Worm (Caenorhabditis elegans) whole organism, young adult: Measurements from ENCODE around the gene dao-3.

Source experiments
- B0019.2 ChIP-seq: fragments of 200-800 bp; sonication (Bioruptor generic); conservative IDR thresholded peaks from 2 replicates; pipeline ENCODE4 v1.3.6; 2022; ENCODE audit warnings: missing genetic modification reagents, missing genetic modification characterization, missing compliant biosample characterization
- B0261.1 ChIP-seq: sonication (generic microtip); optimal IDR thresholded peaks from 2 replicates; lab custom pipeline; 2016; ENCODE audit warnings: mild to moderate bottlenecking, missing genetic modification characterization, moderate library complexity, missing compliant biosample characterization
- C06A6.2 ChIP-seq: fragments of 200-800 bp; sonication (Bioruptor generic); conservative IDR thresholded peaks from 2 replicates; pipeline ENCODE4 v1.3.6; 2022; ENCODE audit warnings: missing genetic modification characterization, missing compliant biosample characterization
- D2030.7 ChIP-seq: fragments of 200-800 bp; sonication (Bioruptor generic); IDR thresholded peaks from 2 replicates; pipeline ENCODE4 v1.3.6; 2022; ENCODE audit warnings: missing genetic modification reagents, missing genetic modification characterization, missing compliant biosample characterization
- F49E8.2 ChIP-seq: sonication (generic microtip); optimal IDR thresholded peaks from 3 replicates; lab custom pipeline; 2017; ENCODE audit warnings: missing genetic modification characterization, mild to moderate bottlenecking, missing compliant biosample characterization, antibody characterized with exemption, moderate library complexity; ENCODE audit not compliant: insufficient read depth
- F57A8.1 ChIP-seq: fragments of 200-800 bp; sonication (Bioruptor generic); optimal IDR thresholded peaks from 2 replicates; lab custom pipeline; 2018; ENCODE audit warnings: mild to moderate bottlenecking, missing genetic modification characterization, moderate library complexity, missing compliant biosample characterization
- K12H6.12 ChIP-seq: fragments of 200-800 bp; sonication (Bioruptor generic); optimal IDR thresholded peaks from 2 replicates; lab custom pipeline; 2018; ENCODE audit warnings: mild to moderate bottlenecking, missing genetic modification characterization, missing compliant biosample characterization
- Y79H2A.3 ChIP-seq: fragments of 200-800 bp; sonication (Bioruptor generic); conservative IDR thresholded peaks from 2 replicates; pipeline ENCODE4 v1.3.6; 2022; ENCODE audit warnings: missing genetic modification reagents, missing genetic modification characterization, missing compliant biosample characterization
- ZK185.1 ChIP-seq: sonication (generic microtip); optimal IDR thresholded peaks from 2 replicates; lab custom pipeline; 2016; ENCODE audit warnings: mild to moderate bottlenecking, missing genetic modification characterization, missing compliant biosample characterization; ENCODE audit not compliant: poor library complexity, severe bottlenecking
- ama-1 ChIP-seq, 3 experiments: fragments of 150-350 bp in 1 of 3; sonication (generic microtip) in 2 of 3; optimal IDR thresholded peaks; 2 replicates each; lab custom pipeline; 2014 to 2018; ENCODE audit warnings: missing biosample characterization in 2 of 3, missing genetic modification characterization in 2 of 3, missing genetic modification reagents in 2 of 3
- attf-3 ChIP-seq: fragments of 200-800 bp; sonication (Bioruptor generic); conservative IDR thresholded peaks from 2 replicates; pipeline ENCODE4 v1.3.6; 2022; ENCODE audit warnings: missing genetic modification reagents, missing genetic modification characterization, missing compliant biosample characterization
- attf-5 ChIP-seq: fragments of 200-800 bp; sonication (Bioruptor generic); optimal IDR thresholded peaks from 2 replicates; lab custom pipeline; 2018; ENCODE audit warnings: mild to moderate bottlenecking, missing genetic modification characterization, missing compliant biosample characterization
- bed-2 ChIP-seq: fragments of 200-800 bp; sonication (Bioruptor generic); IDR thresholded peaks from 2 replicates; pipeline ENCODE4 v1.3.6; 2022; ENCODE audit warnings: missing genetic modification reagents, missing genetic modification characterization, missing compliant biosample characterization
- cebp-2 ChIP-seq: fragments of 200-800 bp; sonication (Bioruptor generic); IDR thresholded peaks from 2 replicates; pipeline ENCODE4 v1.3.6; 2022; ENCODE audit warnings: missing genetic modification characterization, missing compliant biosample characterization
- ceh-27 ChIP-seq: fragments of 200-800 bp; sonication (Bioruptor generic); optimal IDR thresholded peaks from 2 replicates; lab custom pipeline; 2018; ENCODE audit warnings: mild to moderate bottlenecking, missing genetic modification characterization, moderate library complexity, missing compliant biosample characterization
- chd-7 ChIP-seq: sonication (generic microtip); optimal IDR thresholded peaks from 2 replicates; lab custom pipeline; 2016; ENCODE audit warnings: mild to moderate bottlenecking, missing genetic modification characterization, moderate library complexity, missing compliant biosample characterization
- dpl-1 ChIP-seq: fragments of 150-350 bp; optimal IDR thresholded peaks from 2 replicates; lab custom pipeline; 2014; ENCODE audit warnings: missing biosample characterization, missing genetic modification reagents, missing genetic modification characterization
- efl-1 ChIP-seq: fragments of 150-350 bp; optimal IDR thresholded peaks from 2 replicates; lab custom pipeline; 2014; ENCODE audit warnings: missing biosample characterization, missing genetic modification reagents, missing genetic modification characterization
- egrh-3 ChIP-seq: fragments of 200-800 bp; sonication (Bioruptor generic); IDR thresholded peaks from 2 replicates; pipeline ENCODE4 v1.3.6; 2022; ENCODE audit warnings: missing genetic modification reagents, missing genetic modification characterization, missing compliant biosample characterization
- ekl-4 ChIP-seq: fragments of 200-800 bp; sonication (Bioruptor generic); IDR thresholded peaks from 2 replicates; pipeline ENCODE4 v1.3.6; 2022; ENCODE audit warnings: missing genetic modification reagents, missing genetic modification characterization, missing compliant biosample characterization
- ets-4 ChIP-seq: fragments of 200-800 bp; sonication (Bioruptor generic); optimal IDR thresholded peaks from 2 replicates; lab custom pipeline; 2018; ENCODE audit warnings: mild to moderate bottlenecking, missing genetic modification characterization, missing compliant biosample characterization
- hmg-1.2 ChIP-seq: fragments of 200-800 bp; sonication (Bioruptor generic); IDR thresholded peaks from 2 replicates; pipeline ENCODE4 v1.3.6; 2022; ENCODE audit warnings: missing genetic modification reagents, missing genetic modification characterization, missing compliant biosample characterization
- lag-1 ChIP-seq: fragments of 200-800 bp; sonication (Bioruptor generic); IDR thresholded peaks from 2 replicates; pipeline ENCODE4 v1.3.6; 2022; ENCODE audit warnings: missing genetic modification reagents, missing genetic modification characterization, missing compliant biosample characterization
- let-526 ChIP-seq: fragments of 200-800 bp; sonication (Bioruptor generic); IDR thresholded peaks from 2 replicates; pipeline ENCODE4 v1.3.6; 2022; ENCODE audit warnings: missing genetic modification reagents, missing genetic modification characterization, missing compliant biosample characterization
- let-607 ChIP-seq, 2 experiments: fragments of 200-800 bp in 1 of 2; sonication (Bioruptor generic) in 1 of 2; sonication (generic microtip) in 1 of 2; optimal IDR thresholded peaks; 2 replicates each; lab custom pipeline; 2016 to 2018; ENCODE audit warnings: mild to moderate bottlenecking in 2 of 2, missing compliant biosample characterization in 2 of 2, missing genetic modification characterization in 2 of 2, moderate library complexity in 2 of 2, missing genotype in 1 of 2
- lin-40 ChIP-seq: sonication (generic microtip); optimal IDR thresholded peaks from 2 replicates; lab custom pipeline; 2016; ENCODE audit warnings: missing genetic modification characterization, mild to moderate bottlenecking, missing compliant biosample characterization, missing genotype, missing genetic modification reagents
- lin-54 ChIP-seq: fragments of 200-800 bp; sonication (Bioruptor generic); optimal IDR thresholded peaks from 2 replicates; lab custom pipeline; 2018; ENCODE audit warnings: mild to moderate bottlenecking, missing genetic modification characterization, missing compliant biosample characterization
- lir-1 ChIP-seq: fragments of 200-800 bp; sonication (Bioruptor generic); conservative IDR thresholded peaks from 2 replicates; pipeline ENCODE4 v1.3.6; 2022; ENCODE audit warnings: missing genetic modification reagents, missing genetic modification characterization, missing compliant biosample characterization
- lsl-1 ChIP-seq: fragments of 200-800 bp; sonication (Bioruptor generic); optimal IDR thresholded peaks from 2 replicates; lab custom pipeline; 2018; ENCODE audit warnings: mild to moderate bottlenecking, missing genetic modification characterization, moderate library complexity, missing compliant biosample characterization
- madf-10 ChIP-seq: sonication (generic microtip); optimal IDR thresholded peaks from 2 replicates; lab custom pipeline; 2016; ENCODE audit warnings: mild to moderate bottlenecking, missing genetic modification characterization, missing compliant biosample characterization
- madf-3 ChIP-seq: fragments of 200-800 bp; sonication (Bioruptor generic); IDR thresholded peaks from 2 replicates; pipeline ENCODE4 v1.3.6; 2022; ENCODE audit warnings: missing genetic modification reagents, missing genetic modification characterization, missing compliant biosample characterization
- mcd-1 ChIP-seq: fragments of 200-800 bp; sonication (Bioruptor generic); IDR thresholded peaks from 2 replicates; pipeline ENCODE4 v1.3.6; 2022; ENCODE audit warnings: missing genetic modification reagents, missing genetic modification characterization, missing compliant biosample characterization
- nhr-80 ChIP-seq: sonication (generic microtip); optimal IDR thresholded peaks from 2 replicates; lab custom pipeline; 2016; ENCODE audit warnings: missing genetic modification characterization, missing compliant biosample characterization
- nhr-90 ChIP-seq: sonication (generic microtip); optimal IDR thresholded peaks from 2 replicates; lab custom pipeline; 2016; ENCODE audit warnings: missing genotype, mild to moderate bottlenecking, missing genetic modification characterization, missing compliant biosample characterization
- pbrm-1 ChIP-seq: fragments of 200-800 bp; sonication (Bioruptor generic); IDR thresholded peaks from 2 replicates; pipeline ENCODE4 v1.3.6; 2022; ENCODE audit warnings: missing genetic modification reagents, missing genetic modification characterization, missing compliant biosample characterization
- rec-8 ChIP-seq, 2 experiments: sonication (generic microtip); optimal IDR thresholded peaks; 2 replicates each; lab custom pipeline; 2016; ENCODE audit warnings: mild to moderate bottlenecking in 2 of 2, missing genetic modification characterization in 2 of 2, missing genetic modification reagents in 2 of 2, missing genotype in 2 of 2, missing biosample characterization in 1 of 2, missing compliant biosample characterization in 1 of 2, moderate library complexity in 1 of 2
- sdz-38 ChIP-seq: sonication (generic microtip); optimal IDR thresholded peaks from 2 replicates; lab custom pipeline; 2016; ENCODE audit warnings: missing genotype, missing genetic modification characterization, missing compliant biosample characterization
- snpc-1.1 ChIP-seq: sonication (generic microtip); optimal IDR thresholded peaks from 2 replicates; lab custom pipeline; 2017; ENCODE audit warnings: missing genetic modification characterization, mild to moderate bottlenecking, missing compliant biosample characterization, antibody characterized with exemption, moderate library complexity, missing genotype, missing genetic modification reagents; ENCODE audit not compliant: insufficient read depth
- sptf-2 ChIP-seq: fragments of 200-800 bp; sonication (Bioruptor generic); optimal IDR thresholded peaks from 2 replicates; lab custom pipeline; 2018; ENCODE audit warnings: mild to moderate bottlenecking, missing genetic modification characterization, missing compliant biosample characterization
- tbp1 ChIP-seq: fragments of 200-800 bp; sonication (Bioruptor generic); optimal IDR thresholded peaks from 2 replicates; lab custom pipeline; 2018; ENCODE audit warnings: mild to moderate bottlenecking, missing genetic modification characterization, missing compliant biosample characterization
- tlf-1 ChIP-seq: fragments of 200-800 bp; sonication (Bioruptor generic); optimal IDR thresholded peaks from 2 replicates; lab custom pipeline; 2018; ENCODE audit warnings: mild to moderate bottlenecking, missing genetic modification characterization, missing compliant biosample characterization
- unc-62 ChIP-seq: fragments of 150-350 bp; optimal IDR thresholded peaks from 2 replicates; lab custom pipeline; 2014; ENCODE audit warnings: missing biosample characterization, missing genetic modification reagents, missing genetic modification characterization
- zfh-2 ChIP-seq: fragments of 200-800 bp; sonication (Bioruptor generic); conservative IDR thresholded peaks from 2 replicates; pipeline ENCODE4 v1.3.6; 2022; ENCODE audit warnings: missing genetic modification reagents, missing genetic modification characterization, missing compliant biosample characterization
- ztf-22 ChIP-seq: fragments of 200-800 bp; sonication (Bioruptor generic); optimal IDR thresholded peaks from 2 replicates; lab custom pipeline; 2018; ENCODE audit warnings: mild to moderate bottlenecking, missing genetic modification characterization, moderate library complexity, missing compliant biosample characterization
- ztf-26 ChIP-seq: sonication (generic microtip); optimal IDR thresholded peaks from 2 replicates; lab custom pipeline; 2017; ENCODE audit warnings: missing genetic modification characterization, missing compliant biosample characterization
- ztf-28 ChIP-seq: fragments of 200-800 bp; sonication (Bioruptor generic); IDR thresholded peaks from 2 replicates; pipeline ENCODE4 v1.3.6; 2022; ENCODE audit warnings: missing genetic modification reagents, missing genetic modification characterization, missing compliant biosample characterization
- ztf-3 ChIP-seq: fragments of 200-800 bp; sonication (Bioruptor generic); optimal IDR thresholded peaks from 2 replicates; lab custom pipeline; 2018; ENCODE audit warnings: mild to moderate bottlenecking, missing genetic modification characterization, missing compliant biosample characterization

The dao-3 gene

ce11 chrX:8083919-8084318, 2.4 kb downstream of the dao-3 start, which contains the start of gene K07E3.4 (continued):
- TF ChIP-seq B0261.1, result no peak
- peak; percentile 70 for TF ChIP-seq ztf-26 (tag; lab: Kevin White, UChicago)
- TF ChIP-seq ama-1 (optimal IDR thresholded peaks at IDR 0.05; lab: Kevin White, UChicago), result no peak
- no peak for TF ChIP-seq ama-1 (GFP tag; optimal IDR thresholded peaks at IDR 0.05; lab: Kevin White, UChicago)
- peak; percentile 55; the same call in 1 of the 2 replicates for TF ChIP-seq hmg-1.2 (GFP tag; lab: Robert Waterston, UW)
- no peak for TF ChIP-seq bed-2 (GFP tag; lab: Robert Waterston, UW)
- TF ChIP-seq K12H6.12, result no peak
- TF ChIP-seq ets-4 (GFP tag; lab: Kevin White, UChicago), result peak; percentile 8
- no peak for TF ChIP-seq sptf-2 (GFP tag; lab: Kevin White, UChicago)
- TF ChIP-seq ceh-27 (GFP tag; lab: Kevin White, UChicago), result peak; percentile 27
- peak; percentile 66 for TF ChIP-seq lin-40 (tag; lab: Kevin White, UChicago)
- TF ChIP-seq F57A8.1 (GFP tag; lab: Kevin White, UChicago), result no peak
- peak; percentile 22 for TF ChIP-seq madf-10 (tag; lab: Kevin White, UChicago)
- TF ChIP-seq unc-62 (GFP tag; lab: Kevin White, UChicago), result no peak
- TF ChIP-seq zfh-2 (GFP tag; lab: Robert Waterston, UW), result no peak
- TF ChIP-seq nhr-90, result peak; percentile 33
- TF ChIP-seq lin-54 (GFP tag; lab: Kevin White, UChicago), result no peak
- TF ChIP-seq F49E8.2 (tag; lab: Kevin White, UChicago), result no peak
- peak; percentile 48; the same call in 1 of the 2 replicates for TF ChIP-seq C06A6.2 (GFP tag; lab: Robert Waterston, UW)
- TF ChIP-seq dpl-1 (GFP tag; lab: Kevin White, UChicago), result no peak
- TF ChIP-seq lir-1 (GFP tag; lab: Robert Waterston, UW), result peak; percentile 47; the same call in 1 of the 2 replicates
- TF ChIP-seq lag-1 (GFP tag; lab: Robert Waterston, UW), result no peak
- TF ChIP-seq nhr-80 (tag; lab: Kevin White, UChicago), result peak; percentile 64
- no peak for TF ChIP-seq cebp-2 (GFP tag; lab: Robert Waterston, UW)
- peak; percentile 19 for TF ChIP-seq tlf-1 (GFP tag; lab: Kevin White, UChicago)
- TF ChIP-seq rec-8 (tag; optimal IDR thresholded peaks at IDR 0.05; lab: Kevin White, UChicago), result no peak
- TF ChIP-seq attf-3 (GFP tag; lab: Robert Waterston, UW), result no peak
- TF ChIP-seq snpc-1.1 (tag; lab: Kevin White, UChicago), result no peak
- no peak for TF ChIP-seq efl-1 (GFP tag; lab: Kevin White, UChicago)
- no peak for TF ChIP-seq ztf-28 (GFP tag; lab: Robert Waterston, UW)
- TF ChIP-seq let-607 (tag; optimal IDR thresholded peaks at IDR 0.05; lab: Kevin White, UChicago), result peak in 1 of 2 experiments; percentile 20
- TF ChIP-seq chd-7 (tag; lab: Kevin White, UChicago), result peak; percentile 62
- peak; percentile 58 for TF ChIP-seq attf-5 (GFP tag; lab: Kevin White, UChicago)
- TF ChIP-seq ztf-22 (GFP tag; lab: Kevin White, UChicago), result peak; percentile 77

ce11 chrX:8083330-8083729, 3.0 kb downstream of the dao-3 start:
- TF ChIP-seq D2030.7 (GFP tag; lab: Robert Waterston, UW) (no peak), ama-1 (optimal IDR thresholded peaks at IDR 0.05; lab: Kevin White, UChicago) (no peak), ama-1 (GFP tag; optimal IDR thresholded peaks at IDR 0.05; lab: Kevin White, UChicago) (no peak), B0019.2 (GFP tag; lab: Robert Waterston, UW) (no peak), madf-3 (GFP tag; lab: Robert Waterston, UW) (no peak), tbp1 (GFP tag; lab: Kevin White, UChicago) (no peak), pbrm-1 (GFP tag; lab: Robert Waterston, UW) (no peak), snpc-1.1 (tag; lab: Kevin White, UChicago) (no peak), lsl-1 (GFP tag; lab: Kevin White, UChicago) (no peak), mcd-1 (no peak), egrh-3 (GFP tag; lab: Robert Waterston, UW) (no peak), ekl-4 (no peak), ztf-3 (GFP tag; lab: Kevin White, UChicago) (no peak), sdz-38 (tag; lab: Kevin White, UChicago) (no peak), Y79H2A.3 (GFP tag; lab: Robert Waterston, UW) (no peak), dpl-1 (GFP tag; lab: Kevin White, UChicago) (no peak), ZK185.1 (tag; lab: Kevin White, UChicago) (no peak), let-526 (GFP tag; lab: Robert Waterston, UW) (no peak), chd-7 (tag; lab: Kevin White, UChicago) (no peak)
